Worm (Caenorhabditis elegans) whole organism, L1 larva: Measurements from ENCODE around the gene K06A9.3.

Experiments used
- C16A3.4 ChIP-seq: fragments of 150-350 bp; optimal IDR thresholded peaks from 2 replicates; lab custom pipeline; 2014; ENCODE audit warnings: missing biosample characterization, missing genetic modification characterization
- C34B4.2 ChIP-seq: sonication (generic microtip); optimal IDR thresholded peaks from 2 replicates; lab custom pipeline; 2017; ENCODE audit warnings: mild to moderate bottlenecking, missing genetic modification characterization, missing compliant biosample characterization
- alr-1 ChIP-seq: fragments of 200-800 bp; sonication (Bioruptor generic); optimal IDR thresholded peaks from 2 replicates; lab custom pipeline; 2018; ENCODE audit warnings: borderline replicate concordance, mild to moderate bottlenecking, missing genetic modification characterization, missing compliant biosample characterization
- ama-1 ChIP-seq: fragments of 150-350 bp; optimal IDR thresholded peaks from 2 replicates; lab custom pipeline; 2014
- blmp-1 ChIP-seq: fragments of 150-350 bp; optimal IDR thresholded peaks from 2 replicates; lab custom pipeline; 2014; ENCODE audit warnings: missing biosample characterization, missing genetic modification characterization
- ceh-63 ChIP-seq: fragments of 200-800 bp; sonication (Bioruptor generic); optimal IDR thresholded peaks from 2 replicates; lab custom pipeline; 2018; ENCODE audit warnings: mild to moderate bottlenecking, missing genetic modification characterization, missing compliant biosample characterization
- ceh-8 ChIP-seq: fragments of 200-800 bp; sonication (Bioruptor generic); optimal IDR thresholded peaks from 2 replicates; lab custom pipeline; 2018; ENCODE audit warnings: mild to moderate bottlenecking, missing genetic modification characterization, moderate library complexity, missing compliant biosample characterization
- ceh-82 ChIP-seq, 3 experiments: fragments of 150-350 bp in 1 of 3; sonication (generic microtip) in 2 of 3; optimal IDR thresholded peaks; 2 replicates each; lab custom pipeline; 2014 to 2017; ENCODE audit warnings: missing biosample characterization in 3 of 3, missing genetic modification characterization in 3 of 3
- ceh-88 ChIP-seq: fragments of 200-800 bp; sonication (Bioruptor generic); IDR thresholded peaks from 2 replicates; pipeline ENCODE4 v1.3.6; 2022; ENCODE audit warnings: missing genetic modification characterization, missing compliant biosample characterization
- dpl-1 ChIP-seq, 3 experiments: fragments of 150-350 bp in 2 of 3; sonication (generic microtip) in 1 of 3; optimal IDR thresholded peaks; 2 replicates each; lab custom pipeline; 2014 to 2017; ENCODE audit warnings: missing biosample characterization in 3 of 3, missing genetic modification characterization in 3 of 3, missing genetic modification reagents in 3 of 3
- dsc-1 ChIP-seq: sonication (generic microtip); optimal IDR thresholded peaks from 2 replicates; lab custom pipeline; 2016; ENCODE audit warnings: mild to moderate bottlenecking, missing genetic modification characterization, missing compliant biosample characterization
- efl-1 ChIP-seq, 4 experiments: fragments of 150-350 bp; optimal IDR thresholded peaks in 3 of 4; peaks in 1 of 4; 1 replicate in 1 of 4; 2 replicates in 3 of 4; lab custom pipeline; 2014; ENCODE audit warnings: missing biosample characterization in 2 of 4, missing genetic modification characterization in 2 of 4, missing genetic modification reagents in 2 of 4
- egl-13 ChIP-seq: sonication (generic microtip); optimal IDR thresholded peaks from 2 replicates; lab custom pipeline; 2016; ENCODE audit warnings: missing genotype, missing genetic modification reagents, missing genetic modification characterization, missing compliant biosample characterization
- egl-27 ChIP-seq, 2 experiments: fragments of 150-350 bp in 1 of 2; sonication (generic microtip); optimal IDR thresholded peaks; 3 replicates each; lab custom pipeline; 2017 to 2018; ENCODE audit warnings: missing biosample characterization in 2 of 2, missing genetic modification characterization in 2 of 2, missing genetic modification reagents in 2 of 2
- elt-2 ChIP-seq: sonication (generic microtip); optimal IDR thresholded peaks from 2 replicates; lab custom pipeline; 2016; ENCODE audit warnings: missing genetic modification characterization, mild to moderate bottlenecking, inconsistent platforms, missing compliant biosample characterization, missing genetic modification reagents
- elt-3 ChIP-seq, 6 experiments: fragments of 150-350 bp in 1 of 6; sonication (generic microtip); optimal IDR thresholded peaks; 2 replicates each; lab custom pipeline; 2017 to 2018; ENCODE audit warnings: missing biosample characterization in 6 of 6, missing genetic modification characterization in 6 of 6, inconsistent platforms in 1 of 6
- ets-5 ChIP-seq: fragments of 200-800 bp; sonication (Bioruptor generic); IDR thresholded peaks from 2 replicates; pipeline ENCODE4 v1.3.6; 2022; ENCODE audit warnings: missing genetic modification characterization, missing compliant biosample characterization
- fkh-10 ChIP-seq: sonication (generic microtip); optimal IDR thresholded peaks from 2 replicates; lab custom pipeline; 2017; ENCODE audit warnings: missing biosample characterization, missing genetic modification reagents, missing genetic modification characterization
- fkh-4 ChIP-seq: sonication (generic microtip); optimal IDR thresholded peaks from 2 replicates; lab custom pipeline; 2016; ENCODE audit warnings: missing compliant biosample characterization, missing genetic modification characterization, borderline replicate concordance
- fkh-8 ChIP-seq: sonication (generic microtip); optimal IDR thresholded peaks from 2 replicates; lab custom pipeline; 2016; ENCODE audit warnings: mild to moderate bottlenecking, missing genetic modification characterization, missing compliant biosample characterization
- fos-1 ChIP-seq: fragments of 150-350 bp; optimal IDR thresholded peaks from 2 replicates; lab custom pipeline; 2014; ENCODE audit warnings: missing biosample characterization, missing genetic modification characterization
- grh-1 ChIP-seq: fragments of 200-800 bp; sonication (Bioruptor generic); IDR thresholded peaks from 2 replicates; pipeline ENCODE4 v1.3.6; 2022; ENCODE audit warnings: missing genetic modification reagents, missing genetic modification characterization, missing compliant biosample characterization
- isw-1 ChIP-seq: fragments of 200-800 bp; sonication (Bioruptor generic); IDR thresholded peaks from 2 replicates; pipeline ENCODE4 v1.3.6; 2022; ENCODE audit warnings: missing genetic modification characterization, missing compliant biosample characterization
- jun-1 ChIP-seq: fragments of 150-350 bp; optimal IDR thresholded peaks from 2 replicates; lab custom pipeline; 2014; ENCODE audit warnings: missing biosample characterization, missing genetic modification reagents, missing genetic modification characterization
- lin-14 ChIP-seq: fragments of 200-800 bp; sonication (Bioruptor generic); optimal IDR thresholded peaks from 2 replicates; lab custom pipeline; 2018; ENCODE audit warnings: mild to moderate bottlenecking, missing genetic modification characterization, moderate library complexity, missing compliant biosample characterization
- lin-35 ChIP-seq, 2 experiments: fragments of 150-350 bp; optimal IDR thresholded peaks; 2 replicates each; lab custom pipeline; 2014; ENCODE audit warnings: missing biosample characterization in 2 of 2, missing genetic modification characterization in 2 of 2, missing genetic modification reagents in 2 of 2
- lin-39 ChIP-seq: fragments of 150-350 bp; optimal IDR thresholded peaks from 2 replicates; lab custom pipeline; 2014; ENCODE audit warnings: missing biosample characterization, missing genetic modification reagents, missing genetic modification characterization
- lir-3 ChIP-seq: sonication (generic microtip); optimal IDR thresholded peaks from 2 replicates; lab custom pipeline; 2016; ENCODE audit warnings: mild to moderate bottlenecking, missing genetic modification characterization, moderate library complexity, missing compliant biosample characterization; ENCODE audit not compliant: poor library complexity
- lsy-2 ChIP-seq, 2 experiments: fragments of 150-350 bp; optimal IDR thresholded peaks; 2 replicates each; lab custom pipeline; 2014; ENCODE audit warnings: missing biosample characterization in 2 of 2, missing genetic modification characterization in 2 of 2
- mep-1 ChIP-seq: fragments of 150-350 bp; optimal IDR thresholded peaks from 2 replicates; lab custom pipeline; 2014; ENCODE audit warnings: missing biosample characterization, missing genetic modification characterization
- nhr-12 ChIP-seq: sonication (generic microtip); optimal IDR thresholded peaks from 2 replicates; lab custom pipeline; 2017; ENCODE audit warnings: missing biosample characterization, missing genetic modification characterization
- nhr-20 ChIP-seq: sonication (generic microtip); optimal IDR thresholded peaks from 2 replicates; lab custom pipeline; 2016; ENCODE audit warnings: mild to moderate bottlenecking, missing genetic modification characterization, missing compliant biosample characterization
- nhr-237 ChIP-seq: fragments of 150-350 bp; optimal IDR thresholded peaks from 2 replicates; lab custom pipeline; 2014; ENCODE audit warnings: missing biosample characterization, missing genetic modification characterization
- nhr-28 ChIP-seq: fragments of 150-350 bp; optimal IDR thresholded peaks from 2 replicates; lab custom pipeline; 2014; ENCODE audit warnings: missing biosample characterization, missing genetic modification characterization
- nhr-71 ChIP-seq: sonication (generic microtip); optimal IDR thresholded peaks from 2 replicates; lab custom pipeline; 2016; ENCODE audit warnings: mild to moderate bottlenecking, missing genetic modification characterization, moderate library complexity, missing compliant biosample characterization
- nhr-76 ChIP-seq: sonication (generic microtip); optimal IDR thresholded peaks from 2 replicates; lab custom pipeline; 2017; ENCODE audit warnings: missing biosample characterization, missing genetic modification characterization
- nhr-84 ChIP-seq: sonication (generic microtip); optimal IDR thresholded peaks from 2 replicates; lab custom pipeline; 2017; ENCODE audit warnings: missing biosample characterization, missing genetic modification characterization
- pax-3 ChIP-seq: fragments of 200-800 bp; sonication (Bioruptor generic); optimal IDR thresholded peaks from 2 replicates; lab custom pipeline; 2018; ENCODE audit warnings: mild to moderate bottlenecking, missing genetic modification characterization, moderate library complexity, missing compliant biosample characterization
- pqm-1 ChIP-seq: sonication (generic microtip); optimal IDR thresholded peaks from 3 replicates; lab custom pipeline; 2017; ENCODE audit warnings: missing biosample characterization, missing genetic modification characterization
- rnt-1 ChIP-seq: sonication (generic microtip); optimal IDR thresholded peaks from 2 replicates; lab custom pipeline; 2016; ENCODE audit warnings: mild to moderate bottlenecking, missing genetic modification characterization, moderate library complexity, missing compliant biosample characterization
- skn-1 ChIP-seq: fragments of 150-350 bp; optimal IDR thresholded peaks from 2 replicates; lab custom pipeline; 2014; ENCODE audit warnings: missing biosample characterization, missing genetic modification characterization
- snpc-4 ChIP-seq: fragments of 150-350 bp; optimal IDR thresholded peaks from 2 replicates; lab custom pipeline; 2014; ENCODE audit warnings: missing biosample characterization, missing genetic modification characterization
- sox-4 ChIP-seq: sonication (generic microtip); optimal IDR thresholded peaks from 2 replicates; lab custom pipeline; 2016; ENCODE audit warnings: missing genetic modification characterization, missing compliant biosample characterization
- sptf-1 ChIP-seq: fragments of 150-350 bp; optimal IDR thresholded peaks from 2 replicates; lab custom pipeline; 2014; ENCODE audit warnings: missing biosample characterization, missing genetic modification characterization
- sup-37 ChIP-seq: fragments of 200-800 bp; sonication (Bioruptor generic); optimal IDR thresholded peaks from 2 replicates; lab custom pipeline; 2018; ENCODE audit warnings: mild to moderate bottlenecking, missing genetic modification characterization, missing compliant biosample characterization
- swsn-7 ChIP-seq: sonication (generic microtip); optimal IDR thresholded peaks from 2 replicates; lab custom pipeline; 2016; ENCODE audit warnings: missing genetic modification characterization, missing compliant biosample characterization
- tbx-2 ChIP-seq: sonication (generic microtip); optimal IDR thresholded peaks from 2 replicates; lab custom pipeline; 2016; ENCODE audit warnings: missing genetic modification characterization, missing compliant biosample characterization
- tlp-1 ChIP-seq: fragments of 150-350 bp; optimal IDR thresholded peaks from 2 replicates; lab custom pipeline; 2014; ENCODE audit warnings: missing biosample characterization, missing genetic modification characterization
- unc-130 ChIP-seq: fragments of 150-350 bp; optimal IDR thresholded peaks from 2 replicates; lab custom pipeline; 2017; ENCODE audit warnings: missing biosample characterization, missing genetic modification characterization, inconsistent platforms
- unc-62 ChIP-seq: fragments of 150-350 bp; optimal IDR thresholded peaks from 2 replicates; lab custom pipeline; 2014; ENCODE audit warnings: missing biosample characterization, missing genetic modification reagents, missing genetic modification characterization
- unc-86 ChIP-seq: sonication (generic microtip); optimal IDR thresholded peaks from 2 replicates; lab custom pipeline; 2016; ENCODE audit warnings: missing genetic modification characterization, missing compliant biosample characterization
- vab-15 ChIP-seq: sonication (generic microtip); optimal IDR thresholded peaks from 2 replicates; lab custom pipeline; 2017; ENCODE audit warnings: missing genotype, mild to moderate bottlenecking, missing genetic modification characterization, missing compliant biosample characterization
- ztf-11 ChIP-seq, 2 experiments: sonication (generic microtip); optimal IDR thresholded peaks; 2 replicates each; lab custom pipeline; 2016 to 2017; ENCODE audit warnings: missing genetic modification characterization in 2 of 2, missing biosample characterization in 1 of 2, missing compliant biosample characterization in 1 of 2

Gene K06A9.3

ce11 chrX:1492174-1492573, 43.0 kb downstream of the K06A9.3 start:
- TF ChIP-seq egl-13 (no peak), lin-39 (tag; lab: Kevin White, UChicago) (no peak), snpc-4 (no peak), nhr-20 (tag; lab: Kevin White, UChicago) (no peak), C34B4.2 (no peak), egl-27 (tag; optimal IDR thresholded peaks at IDR 0.05; lab: Kevin White, UChicago) (no peak), ceh-63 (GFP tag; lab: Kevin White, UChicago) (no peak), rnt-1 (tag; lab: Kevin White, UChicago) (peak; percentile 13), jun-1 (tag; lab: Kevin White, UChicago) (peak; percentile 17), isw-1 (GFP tag; lab: Robert Waterston, UW) (no peak), lir-3 (tag; lab: Kevin White, UChicago) (no peak), vab-15 (no peak), tbx-2 (tag; lab: Kevin White, UChicago) (no peak), ztf-11 (tag; optimal IDR thresholded peaks at IDR 0.05; lab: Kevin White, UChicago) (no peak), fkh-10 (no peak), C16A3.4 (tag; lab: Kevin White, UChicago) (no peak), sptf-1 (no peak), unc-86 (tag; lab: Kevin White, UChicago) (no peak), elt-3 (tag; optimal IDR thresholded peaks at IDR 0.05; lab: Kevin White, UChicago) (no peak), dsc-1 (no peak), ceh-8 (GFP tag; lab: Kevin White, UChicago) (no peak), mep-1 (no peak), ets-5 (GFP tag; lab: Robert Waterston, UW) (no peak), grh-1 (no peak), unc-130 (tag; lab: Kevin White, UChicago) (no peak), nhr-76 (tag; lab: Kevin White, UChicago) (no peak), nhr-12 (tag; lab: Kevin White, UChicago) (no peak), ceh-88 (no peak), unc-62 (GFP tag; lab: Kevin White, UChicago) (no peak), elt-2 (tag; lab: Kevin White, UChicago) (no peak), pqm-1 (tag; lab: Kevin White, UChicago) (no peak), fos-1 (tag; lab: Kevin White, UChicago) (no peak), pax-3 (tag; lab: Kevin White, UChicago) (no peak), ceh-82 (tag; optimal IDR thresholded peaks at IDR 0.05; lab: Kevin White, UChicago) (peak in 1 of 3 experiments; percentile 3), fkh-8 (tag; lab: Kevin White, UChicago) (no peak), swsn-7 (tag; lab: Kevin White, UChicago) (no peak), lin-35 (GFP tag; optimal IDR thresholded peaks at IDR 0.05; lab: Kevin White, UChicago) (peak in 1 of 2 experiments; percentile 4), nhr-84 (tag; lab: Kevin White, UChicago) (no peak), ama-1 (lab: Kevin White, UChicago) (no peak), efl-1 (optimal IDR thresholded peaks at IDR 0.05; lab: Kevin White, UChicago) (no peak), efl-1 (GFP tag; optimal IDR thresholded peaks at IDR 0.05 in 1 of 2; lab: Kevin White, UChicago) (peak in 1 of 2 experiments; percentile 27), tlp-1 (tag; lab: Kevin White, UChicago) (no peak), sup-37 (GFP tag; lab: Kevin White, UChicago) (no peak), lin-14 (GFP tag; lab: Kevin White, UChicago) (no peak), nhr-237 (tag; lab: Kevin White, UChicago) (no peak), skn-1 (tag; lab: Kevin White, UChicago) (peak; percentile 23), nhr-71 (peak; percentile 7), dpl-1 (GFP tag; optimal IDR thresholded peaks at IDR 0.05; lab: Kevin White, UChicago) (no peak), fkh-4 (tag; lab: Kevin White, UChicago) (no peak), lsy-2 (tag; optimal IDR thresholded peaks at IDR 0.05; lab: Kevin White, UChicago) (no peak), sox-4 (tag; lab: Kevin White, UChicago) (no peak), alr-1 (tag; lab: Kevin White, UChicago) (no peak), blmp-1 (tag; lab: Kevin White, UChicago) (no peak), nhr-28 (tag; lab: Kevin White, UChicago) (no peak)
